Worm (Caenorhabditis elegans) whole organism, early embryonic: ENCODE data around the gene clec-51.

Experiments used
- B0310.2 ChIP-seq: sonication (generic microtip); optimal IDR thresholded peaks from 2 replicates; lab custom pipeline; 2016; ENCODE audit warnings: mild to moderate bottlenecking, missing genetic modification characterization, missing compliant biosample characterization
- F13C5.2 ChIP-seq: sonication (generic microtip); optimal IDR thresholded peaks from 2 replicates; lab custom pipeline; 2017; ENCODE audit warnings: mild to moderate bottlenecking, missing genetic modification characterization, inconsistent platforms, missing compliant biosample characterization
- aly-1 ChIP-seq: sonication (generic microtip); optimal IDR thresholded peaks from 2 replicates; lab custom pipeline; 2016; ENCODE audit warnings: missing genetic modification characterization, missing compliant biosample characterization
- ama-1 ChIP-seq: fragments of 150-350 bp; optimal IDR thresholded peaks from 2 replicates; lab custom pipeline; 2014
- ets-7 ChIP-seq: sonication (generic microtip); optimal IDR thresholded peaks from 2 replicates; lab custom pipeline; 2016; ENCODE audit warnings: missing genotype, missing genetic modification characterization, missing compliant biosample characterization
- flt-1 ChIP-seq: fragments of 200-800 bp; sonication (Bioruptor generic); IDR thresholded peaks from 2 replicates; pipeline ENCODE4 v1.3.6; 2022; ENCODE audit warnings: missing genetic modification characterization, missing compliant biosample characterization
- sea-1 ChIP-seq: fragments of 200-800 bp; sonication (Bioruptor generic); conservative IDR thresholded peaks from 2 replicates; pipeline ENCODE4 v1.3.6; 2022; ENCODE audit warnings: missing genetic modification characterization, missing compliant biosample characterization
- tbx-11 ChIP-seq: fragments of 200-800 bp; sonication (Bioruptor generic); IDR thresholded peaks from 2 replicates; pipeline ENCODE4 v1.3.6; 2022; ENCODE audit warnings: missing genetic modification characterization, missing compliant biosample characterization
- tra-4 ChIP-seq: sonication (generic microtip); optimal IDR thresholded peaks from 2 replicates; lab custom pipeline; 2017; ENCODE audit warnings: missing genetic modification characterization, missing compliant biosample characterization

DNA sequence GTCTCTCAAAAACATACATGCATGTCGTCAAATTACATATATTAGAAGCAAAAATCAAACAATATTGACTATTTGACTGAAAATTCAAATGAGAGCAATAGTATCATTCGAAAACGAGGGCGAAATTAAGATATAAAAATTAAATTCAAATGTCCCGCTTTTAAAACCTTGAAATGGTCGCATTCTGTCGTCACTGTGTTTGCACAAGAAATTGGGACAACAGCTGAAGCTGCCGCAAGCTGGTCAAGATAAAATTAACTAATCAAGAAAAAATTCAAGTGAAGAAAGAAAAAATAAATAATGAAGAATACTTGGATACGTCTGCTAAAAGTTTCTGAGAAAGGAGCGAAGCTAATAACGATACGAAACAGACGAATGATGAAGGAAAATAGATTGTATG, 51.0 kb downstream of the clec-51 start:
- TF ChIP-seq B0310.2 (no peak), F13C5.2 (tag; lab: Kevin White, UChicago) (no peak), tra-4 (tag; lab: Kevin White, UChicago) (no peak), ama-1 (no peak), aly-1 (no peak), tbx-11 (GFP tag; lab: Robert Waterston, UW) (no peak), flt-1 (GFP tag; lab: Robert Waterston, UW) (no peak), ets-7 (tag; lab: Kevin White, UChicago) (no peak), sea-1 (GFP tag; lab: Robert Waterston, UW) (no peak)
